Worm (Caenorhabditis elegans) whole organism, midembryonic: ENCODE results near the gene thn-1.

ENCODE experiments used
- med-1 ChIP-seq: sonication (generic microtip); optimal IDR thresholded peaks from 2 replicates; lab custom pipeline; 2017; ENCODE audit warnings: missing genetic modification characterization, mild to moderate bottlenecking, missing compliant biosample characterization, antibody characterized with exemption, missing genetic modification reagents; ENCODE audit not compliant: insufficient read depth
- ref-1 ChIP-seq: fragments of 200-800 bp; sonication (Bioruptor generic); conservative IDR thresholded peaks from 2 replicates; pipeline ENCODE4 v1.3.6; 2022; ENCODE audit warnings: missing genetic modification reagents, missing genetic modification characterization, missing compliant biosample characterization
- tab-1 ChIP-seq: fragments of 200-800 bp; sonication (Bioruptor generic); IDR thresholded peaks from 2 replicates; pipeline ENCODE4 v1.3.6; 2022; ENCODE audit warnings: missing genetic modification characterization, missing compliant biosample characterization

- TF ChIP-seq ref-1 (GFP tag; lab: Robert Waterston, UW) (no peak), tab-1 (GFP tag; lab: Robert Waterston, UW) (no peak), med-1 (GFP tag; lab: Kevin White, UChicago) (no peak)
Observed at ce11 chrIV:12350235-12350634, 29.6 kb upstream of the thn-1 start.
